Worm (Caenorhabditis elegans): Measurements from ENCODE around the gene T14F9.2.

DNA sequence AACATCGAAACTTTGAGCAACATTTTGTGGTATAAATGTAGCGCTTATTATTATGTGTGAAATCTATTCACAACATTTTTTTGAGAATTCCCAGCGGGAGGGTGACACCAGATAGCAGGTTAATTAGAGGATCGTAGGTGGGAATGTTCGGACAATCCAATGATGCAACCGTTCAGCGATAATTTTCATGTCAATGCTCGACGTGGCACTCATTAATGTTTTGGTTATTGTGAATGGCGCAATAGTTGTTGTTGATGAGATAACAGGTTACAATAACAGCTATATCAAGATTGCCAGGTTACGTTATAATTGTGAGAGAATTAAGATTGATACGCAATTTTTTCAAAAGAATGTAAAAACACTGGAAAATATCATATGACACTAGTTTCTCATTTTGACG is 2.8 kb upstream of the T14F9.2 start:
- TF ChIP-seq unc-55 (GFP tag; optimal IDR thresholded peaks at IDR 0.05), result no peak
- no peak for TF ChIP-seq mdl-1 (tag; optimal IDR thresholded peaks at IDR 0.05)
- TF ChIP-seq nhr-23 (tag; optimal IDR thresholded peaks at IDR 0.05), result no peak
- no peak for TF ChIP-seq nhr-77 (tag; optimal IDR thresholded peaks at IDR 0.05)
- no peak for TF ChIP-seq fos-1 (tag; optimal IDR thresholded peaks at IDR 0.05)
- no peak for TF ChIP-seq gmeb-1 (tag; optimal IDR thresholded peaks at IDR 0.05)
- TF ChIP-seq R02D3.7 (tag; optimal IDR thresholded peaks at IDR 0.05), result no peak
- TF ChIP-seq lin-13 (GFP tag; optimal IDR thresholded peaks at IDR 0.05), result no peak
- TF ChIP-seq snpc-4 (tag; optimal IDR thresholded peaks at IDR 0.05), result no peak
- no peak for TF ChIP-seq zag-1 (tag; optimal IDR thresholded peaks at IDR 0.05)
- TF ChIP-seq ztf-11 (tag; optimal IDR thresholded peaks at IDR 0.05), result no peak
- no peak for TF ChIP-seq nhr-12 (tag; optimal IDR thresholded peaks at IDR 0.05)

All from whole organism, L2 larva.